Worm (Caenorhabditis elegans) whole organism, L4/young adult: ENCODE results near the gene srh-1.

Experiments used
- W03F9.2 ChIP-seq: fragments of 150-350 bp; optimal IDR thresholded peaks from 2 replicates; lab custom pipeline; 2014; ENCODE audit warnings: missing biosample characterization, missing genetic modification characterization
- dao-5 ChIP-seq: sonication (generic microtip); optimal IDR thresholded peaks from 2 replicates; lab custom pipeline; 2016; ENCODE audit warnings: missing genotype, missing genetic modification characterization, moderate library complexity, missing compliant biosample characterization
- him-1 ChIP-seq: sonication (generic microtip); optimal IDR thresholded peaks from 2 replicates; lab custom pipeline; 2016; ENCODE audit warnings: missing genotype, missing genetic modification reagents, missing genetic modification characterization, missing compliant biosample characterization

- TF ChIP-seq him-1 (no peak), W03F9.2 (tag; lab: Kevin White, UChicago) (no peak), dao-5 (tag; lab: Kevin White, UChicago) (no peak)
Observed at ce11 chrV:11479406-11479805, 6.3 kb upstream of the srh-1 start, which contains the start of gene T11F9.22.
